Worm (Caenorhabditis elegans) whole organism, young adult: ENCODE measurements around the gene srd-32.

Experiments used
- B0019.2 ChIP-seq: fragments of 200-800 bp; sonication (Bioruptor generic); conservative IDR thresholded peaks from 2 replicates; pipeline ENCODE4 v1.3.6; 2022; ENCODE audit warnings: missing genetic modification reagents, missing genetic modification characterization, missing compliant biosample characterization
- F10E7.11 ChIP-seq: sonication (generic microtip); optimal IDR thresholded peaks from 2 replicates; lab custom pipeline; 2017; ENCODE audit warnings: mild to moderate bottlenecking, missing genetic modification characterization, moderate library complexity, missing compliant biosample characterization
- F23B12.7 ChIP-seq: sonication (generic microtip); optimal IDR thresholded peaks from 2 replicates; lab custom pipeline; 2017; ENCODE audit warnings: missing genetic modification characterization, mild to moderate bottlenecking, missing compliant biosample characterization, antibody characterized with exemption, moderate library complexity; ENCODE audit not compliant: insufficient read depth
- F49E8.2 ChIP-seq: sonication (generic microtip); optimal IDR thresholded peaks from 3 replicates; lab custom pipeline; 2017; ENCODE audit warnings: missing genetic modification characterization, mild to moderate bottlenecking, missing compliant biosample characterization, antibody characterized with exemption, moderate library complexity; ENCODE audit not compliant: insufficient read depth
- F52B5.7 ChIP-seq: sonication (generic microtip); optimal IDR thresholded peaks from 2 replicates; lab custom pipeline; 2016; ENCODE audit warnings: mild to moderate bottlenecking, missing genetic modification characterization, missing compliant biosample characterization
- K12H6.12 ChIP-seq: fragments of 200-800 bp; sonication (Bioruptor generic); optimal IDR thresholded peaks from 2 replicates; lab custom pipeline; 2018; ENCODE audit warnings: mild to moderate bottlenecking, missing genetic modification characterization, missing compliant biosample characterization
- T26A5.8 ChIP-seq: sonication (generic microtip); optimal IDR thresholded peaks from 2 replicates; lab custom pipeline; 2016; ENCODE audit warnings: missing genetic modification characterization, missing compliant biosample characterization
- Y53F4B.3 ChIP-seq: fragments of 200-800 bp; sonication (Bioruptor generic); IDR thresholded peaks from 2 replicates; pipeline ENCODE4 v1.3.6; 2022; ENCODE audit warnings: missing genetic modification reagents, missing genetic modification characterization, missing compliant biosample characterization
- Y95B8A.8 ChIP-seq: fragments of 200-800 bp; sonication (Bioruptor generic); IDR thresholded peaks from 2 replicates; pipeline ENCODE4 v1.3.6; 2022; ENCODE audit warnings: missing genetic modification reagents, missing genetic modification characterization, missing compliant biosample characterization
- ZK185.1 ChIP-seq: sonication (generic microtip); optimal IDR thresholded peaks from 2 replicates; lab custom pipeline; 2016; ENCODE audit warnings: mild to moderate bottlenecking, missing genetic modification characterization, missing compliant biosample characterization; ENCODE audit not compliant: poor library complexity, severe bottlenecking
- akir-1 ChIP-seq: fragments of 200-800 bp; sonication (Bioruptor generic); optimal IDR thresholded peaks from 2 replicates; lab custom pipeline; 2018; ENCODE audit warnings: mild to moderate bottlenecking, missing genetic modification characterization, moderate library complexity, missing compliant biosample characterization
- athp-1 ChIP-seq: sonication (generic microtip); optimal IDR thresholded peaks from 2 replicates; lab custom pipeline; 2017; ENCODE audit warnings: mild to moderate bottlenecking, missing genetic modification characterization, missing compliant biosample characterization
- bed-2 ChIP-seq: fragments of 200-800 bp; sonication (Bioruptor generic); IDR thresholded peaks from 2 replicates; pipeline ENCODE4 v1.3.6; 2022; ENCODE audit warnings: missing genetic modification reagents, missing genetic modification characterization, missing compliant biosample characterization
- ceh-100 ChIP-seq: fragments of 200-800 bp; sonication (Bioruptor generic); IDR thresholded peaks from 2 replicates; pipeline ENCODE4 v1.3.6; 2022; ENCODE audit warnings: missing genetic modification reagents, missing genetic modification characterization, missing compliant biosample characterization
- ceh-27 ChIP-seq: fragments of 200-800 bp; sonication (Bioruptor generic); optimal IDR thresholded peaks from 2 replicates; lab custom pipeline; 2018; ENCODE audit warnings: mild to moderate bottlenecking, missing genetic modification characterization, moderate library complexity, missing compliant biosample characterization
- ceh-40 ChIP-seq: fragments of 200-800 bp; sonication (Bioruptor generic); IDR thresholded peaks from 2 replicates; pipeline ENCODE4 v1.3.6; 2022; ENCODE audit warnings: missing genetic modification characterization, missing compliant biosample characterization
- ceh-79 ChIP-seq: sonication (generic microtip); optimal IDR thresholded peaks from 2 replicates; lab custom pipeline; 2017; ENCODE audit warnings: mild to moderate bottlenecking, missing genetic modification characterization, missing compliant biosample characterization
- ceh-91 ChIP-seq: fragments of 200-800 bp; sonication (Bioruptor generic); IDR thresholded peaks from 2 replicates; pipeline ENCODE4 v1.3.6; 2022; ENCODE audit warnings: missing genetic modification reagents, missing genetic modification characterization, missing compliant biosample characterization
- chd-7 ChIP-seq: sonication (generic microtip); optimal IDR thresholded peaks from 2 replicates; lab custom pipeline; 2016; ENCODE audit warnings: mild to moderate bottlenecking, missing genetic modification characterization, moderate library complexity, missing compliant biosample characterization
- gei-17 ChIP-seq: fragments of 200-800 bp; sonication (Bioruptor generic); optimal IDR thresholded peaks from 2 replicates; lab custom pipeline; 2018; ENCODE audit warnings: mild to moderate bottlenecking, missing genetic modification characterization, missing compliant biosample characterization
- lag-1 ChIP-seq: fragments of 200-800 bp; sonication (Bioruptor generic); IDR thresholded peaks from 2 replicates; pipeline ENCODE4 v1.3.6; 2022; ENCODE audit warnings: missing genetic modification reagents, missing genetic modification characterization, missing compliant biosample characterization
- let-526 ChIP-seq: fragments of 200-800 bp; sonication (Bioruptor generic); IDR thresholded peaks from 2 replicates; pipeline ENCODE4 v1.3.6; 2022; ENCODE audit warnings: missing genetic modification reagents, missing genetic modification characterization, missing compliant biosample characterization
- lin-35 ChIP-seq, 3 experiments: fragments of 150-350 bp in 2 of 3; sonication (generic microtip) in 1 of 3; optimal IDR thresholded peaks; 2 replicates each; lab custom pipeline; 2014 to 2018; ENCODE audit warnings: missing biosample characterization in 3 of 3, missing genetic modification characterization in 3 of 3, missing genetic modification reagents in 3 of 3
- lin-40 ChIP-seq: sonication (generic microtip); optimal IDR thresholded peaks from 2 replicates; lab custom pipeline; 2016; ENCODE audit warnings: missing genetic modification characterization, mild to moderate bottlenecking, missing compliant biosample characterization, missing genotype, missing genetic modification reagents
- madf-10 ChIP-seq: sonication (generic microtip); optimal IDR thresholded peaks from 2 replicates; lab custom pipeline; 2016; ENCODE audit warnings: mild to moderate bottlenecking, missing genetic modification characterization, missing compliant biosample characterization
- madf-6 ChIP-seq: fragments of 200-800 bp; sonication (Bioruptor generic); IDR thresholded peaks from 2 replicates; pipeline ENCODE4 v1.3.6; 2022; ENCODE audit warnings: missing genetic modification reagents, missing genetic modification characterization, missing compliant biosample characterization
- mel-28 ChIP-seq: sonication (generic microtip); optimal IDR thresholded peaks from 2 replicates; lab custom pipeline; 2016; ENCODE audit warnings: borderline replicate concordance, mild to moderate bottlenecking, missing genetic modification characterization, missing compliant biosample characterization
- nfyb-1 ChIP-seq: fragments of 200-800 bp; sonication (Bioruptor generic); IDR thresholded peaks from 2 replicates; pipeline ENCODE4 v1.3.6; 2022; ENCODE audit warnings: missing genetic modification reagents, missing genetic modification characterization, missing compliant biosample characterization
- nhr-120 ChIP-seq: fragments of 200-800 bp; sonication (Bioruptor generic); IDR thresholded peaks from 2 replicates; pipeline ENCODE4 v1.3.6; 2022; ENCODE audit warnings: missing genetic modification characterization, missing compliant biosample characterization
- pbrm-1 ChIP-seq: fragments of 200-800 bp; sonication (Bioruptor generic); IDR thresholded peaks from 2 replicates; pipeline ENCODE4 v1.3.6; 2022; ENCODE audit warnings: missing genetic modification reagents, missing genetic modification characterization, missing compliant biosample characterization
- pha-4 ChIP-seq: fragments of 150-350 bp; sonication (generic microtip); optimal IDR thresholded peaks from 2 replicates; lab custom pipeline; 2014; ENCODE audit warnings: missing biosample characterization, missing genetic modification reagents, missing genetic modification characterization
- snpc-3.4 ChIP-seq: sonication (generic microtip); optimal IDR thresholded peaks from 2 replicates; lab custom pipeline; 2017; ENCODE audit warnings: missing genetic modification characterization, mild to moderate bottlenecking, missing compliant biosample characterization, antibody characterized with exemption, moderate library complexity, missing genotype, missing genetic modification reagents
- snpc-4 ChIP-seq, 5 experiments: fragments of 150-350 bp in 1 of 5; sonication (generic microtip) in 4 of 5; optimal IDR thresholded peaks; 2 replicates each; lab custom pipeline; 2014 to 2018; ENCODE audit warnings: missing genetic modification characterization in 5 of 5, missing biosample characterization in 3 of 5, antibody characterized with exemption in 2 of 5, mild to moderate bottlenecking in 2 of 5, missing compliant biosample characterization in 2 of 5, missing genotype in 2 of 5, moderate library complexity in 2 of 5, missing genetic modification reagents in 1 of 5
- somi-1 ChIP-seq: fragments of 200-800 bp; sonication (Bioruptor generic); optimal IDR thresholded peaks from 2 replicates; lab custom pipeline; 2018; ENCODE audit warnings: mild to moderate bottlenecking, missing genetic modification characterization, missing compliant biosample characterization
- tbp1 ChIP-seq: fragments of 200-800 bp; sonication (Bioruptor generic); optimal IDR thresholded peaks from 2 replicates; lab custom pipeline; 2018; ENCODE audit warnings: mild to moderate bottlenecking, missing genetic modification characterization, missing compliant biosample characterization
- tbx-9 ChIP-seq: sonication (generic microtip); optimal IDR thresholded peaks from 2 replicates; lab custom pipeline; 2016; ENCODE audit warnings: borderline replicate concordance, missing genetic modification characterization, inconsistent platforms, missing compliant biosample characterization
- ztf-26 ChIP-seq: sonication (generic microtip); optimal IDR thresholded peaks from 2 replicates; lab custom pipeline; 2017; ENCODE audit warnings: missing genetic modification characterization, missing compliant biosample characterization
- ztf-3 ChIP-seq: fragments of 200-800 bp; sonication (Bioruptor generic); optimal IDR thresholded peaks from 2 replicates; lab custom pipeline; 2018; ENCODE audit warnings: mild to moderate bottlenecking, missing genetic modification characterization, missing compliant biosample characterization

Gene srd-32

ce11 chrV:4823683-4824391 is 41.6 kb upstream of the srd-32 start (continued):
- TF ChIP-seq ztf-26 (tag; lab: Kevin White, UChicago) (peak; percentile 92), nfyb-1 (GFP tag; lab: Robert Waterston, UW) (peak; percentile 85), ceh-40 (GFP tag; lab: Robert Waterston, UW) (0 out of 2 replicates have a peak, but pooled peaks have one; percentile 36), ztf-3 (GFP tag; lab: Kevin White, UChicago) (peak; percentile 75), gei-17 (GFP tag; lab: Kevin White, UChicago) (peak; percentile 69), madf-6 (GFP tag; lab: Robert Waterston, UW) (peak; percentile 44), nhr-120 (GFP tag; lab: Robert Waterston, UW) (no peak), tbp1 (GFP tag; lab: Kevin White, UChicago) (peak; percentile 3), tbx-9 (tag; lab: Kevin White, UChicago) (peak; percentile 25), F23B12.7 (tag; lab: Kevin White, UChicago) (no peak), pbrm-1 (GFP tag; lab: Robert Waterston, UW) (peak; percentile 48), lag-1 (GFP tag; lab: Robert Waterston, UW) (no peak), Y53F4B.3 (GFP tag; lab: Robert Waterston, UW) (no peak), K12H6.12 (tag; lab: Kevin White, UChicago) (peak; percentile 46), B0019.2 (GFP tag; lab: Robert Waterston, UW) (no peak), lin-35 (GFP tag; optimal IDR thresholded peaks at IDR 0.05; lab: Kevin White, UChicago) (peak in 1 of 3 experiments; percentile 3), madf-10 (tag; lab: Kevin White, UChicago) (peak; percentile 31), akir-1 (no peak), ZK185.1 (tag; lab: Kevin White, UChicago) (peak; percentile 68), ceh-100 (no peak), let-526 (no peak), F52B5.7 (peak; percentile 74), bed-2 (GFP tag; lab: Robert Waterston, UW) (no peak), chd-7 (tag; lab: Kevin White, UChicago) (peak; percentile 69), mel-28 (tag; lab: Kevin White, UChicago) (no peak), athp-1 (tag; lab: Kevin White, UChicago) (peak; percentile 91), Y95B8A.8 (GFP tag; lab: Robert Waterston, UW) (0 out of 2 replicates have a peak, but pooled peaks have one; percentile 48), snpc-3.4 (no peak), ceh-91 (GFP tag; lab: Robert Waterston, UW) (no peak), F49E8.2 (tag; lab: Kevin White, UChicago) (peak; percentile 14), pha-4 (tag; lab: Kevin White, UChicago) (no peak), lin-40 (tag; lab: Kevin White, UChicago) (peak; percentile 66), somi-1 (GFP tag; lab: Kevin White, UChicago) (peak; percentile 57), snpc-4 (GFP tag; optimal IDR thresholded peaks at IDR 0.05; lab: Kevin White, UChicago) (no peak), snpc-4 (tag; optimal IDR thresholded peaks at IDR 0.05; lab: Kevin White, UChicago) (peak in 2 of 4 experiments; percentile 30 to 37), ceh-27 (GFP tag; lab: Kevin White, UChicago) (no peak), T26A5.8 (tag; lab: Kevin White, UChicago) (peak; percentile 32), ceh-79 (tag; lab: Kevin White, UChicago) (peak; percentile 85), F10E7.11 (tag; lab: Kevin White, UChicago) (peak; percentile 92)
